Worm (Caenorhabditis elegans): ENCODE results near the gene B0294.1.
A peak's percentile ranks its signal among the peaks of the same experiment; 100 is the strongest.

- TF ChIP-seq K11D2.4 (GFP tag; IDR thresholded peaks at IDR 0.05) (peak; percentile 95), repo-1 (tag; optimal IDR thresholded peaks at IDR 0.05) (peak; percentile 86), C06A6.2 (GFP tag; conservative IDR thresholded peaks at IDR 0.05) (peak; percentile 69), snpc-3.4 (tag; optimal IDR thresholded peaks at IDR 0.05) (no peak), lin-35 (GFP tag; optimal IDR thresholded peaks at IDR 0.05) (peak in 1 of 3 experiments; percentile 85), ztf-28 (GFP tag; IDR thresholded peaks at IDR 0.05) (no peak), unc-62 (GFP tag; optimal IDR thresholded peaks at IDR 0.05) (no peak), F10E7.11 (tag; optimal IDR thresholded peaks at IDR 0.05) (peak; percentile 42), dox-1 (GFP tag; IDR thresholded peaks at IDR 0.05) (peak; percentile 97), nfya-1 (tag; optimal IDR thresholded peaks at IDR 0.05; ENCODE audit: borderline replicate concordance, insufficient read depth) (no peak), ama-1 (optimal IDR thresholded peaks at IDR 0.05) (no peak), ama-1 (GFP tag; optimal IDR thresholded peaks at IDR 0.05) (no peak), tbx-9 (tag; optimal IDR thresholded peaks at IDR 0.05; ENCODE audit: borderline replicate concordance) (no peak), cebp-1 (GFP tag; IDR thresholded peaks at IDR 0.05) (peak; percentile 51; the same call in 1 of the 2 replicates), cebp-1 (tag; optimal IDR thresholded peaks at IDR 0.05) (no peak)
Observed at ce11 chrX:1909353-1909752, 12.2 kb upstream of the B0294.1 start.

Data from whole organism, young adult.